Fruit fly (Drosophila melanogaster) whole organism, embryonic: Measurements from ENCODE around the gene siz.

Experiments
- Abd-B ChIP-seq: fragments of 200-800 bp; sonication (Bioruptor generic); optimal IDR thresholded peaks from 2 replicates; lab custom pipeline; 2018; ENCODE audit warnings: missing biosample characterization, mild to moderate bottlenecking, missing genetic modification characterization, moderate library complexity
- CG10267 ChIP-seq: fragments of 200-800 bp; sonication (Bioruptor generic); optimal IDR thresholded peaks from 2 replicates; lab custom pipeline; 2018; ENCODE audit warnings: missing biosample characterization, mild to moderate bottlenecking, missing genetic modification characterization, moderate library complexity
- CG10274 ChIP-seq: fragments of 200-800 bp; sonication (Bioruptor generic); optimal IDR thresholded peaks from 3 replicates; lab custom pipeline; 2017; ENCODE audit warnings: missing biosample characterization, mild to moderate bottlenecking, missing genetic modification characterization
- CG10543 ChIP-seq: fragments of 200-800 bp; sonication (Bioruptor generic); optimal IDR thresholded peaks from 3 replicates; lab custom pipeline; 2017; ENCODE audit warnings: missing biosample characterization, mild to moderate bottlenecking, missing genetic modification characterization, moderate library complexity
- CG11085 ChIP-seq: fragments of 200-800 bp; sonication (Bioruptor generic); IDR thresholded peaks from 2 replicates; pipeline ENCODE4 v1.3.6; 2022; ENCODE audit warnings: missing biosample characterization, missing genetic modification characterization
- CG11247 ChIP-seq: fragments of 200-800 bp; sonication (Bioruptor generic); IDR thresholded peaks from 2 replicates; pipeline ENCODE4 v1.3.6; 2022; ENCODE audit warnings: missing biosample characterization, missing genetic modification characterization
- CG12942 ChIP-seq: fragments of 200-800 bp; sonication (Bioruptor generic); optimal IDR thresholded peaks from 3 replicates; lab custom pipeline; 2016; ENCODE audit warnings: missing biosample characterization, missing genetic modification characterization
- CG13424 ChIP-seq: fragments of 200-800 bp; sonication (Bioruptor generic); optimal IDR thresholded peaks from 2 replicates; lab custom pipeline; 2019; ENCODE audit warnings: missing biosample characterization, mild to moderate bottlenecking, missing genetic modification characterization, moderate library complexity
- CG14710 ChIP-seq: fragments of 200-800 bp; sonication (Bioruptor generic); optimal IDR thresholded peaks from 3 replicates; lab custom pipeline; 2019; ENCODE audit warnings: missing biosample characterization, mild to moderate bottlenecking, missing genetic modification characterization, moderate library complexity
- CG16863 ChIP-seq: fragments of 200-800 bp; sonication (Bioruptor generic); optimal IDR thresholded peaks from 3 replicates; lab custom pipeline; 2016; ENCODE audit warnings: missing biosample characterization, missing genetic modification characterization
- CG18619 ChIP-seq: fragments of 200-800 bp; sonication (Bioruptor generic); optimal IDR thresholded peaks from 3 replicates; lab custom pipeline; 2017; ENCODE audit warnings: missing biosample characterization, mild to moderate bottlenecking, missing genetic modification characterization
- CG2129 ChIP-seq: fragments of 200-800 bp; sonication (Bioruptor generic); IDR thresholded peaks from 2 replicates; pipeline ENCODE4 v1.3.6; 2022; ENCODE audit warnings: missing biosample characterization, missing genetic modification characterization; ENCODE audit not compliant: partially characterized antibody
- CG32772 ChIP-seq: fragments of 200-800 bp; sonication (Bioruptor generic); IDR thresholded peaks from 2 replicates; pipeline ENCODE4 v1.3.6; 2022; ENCODE audit warnings: missing biosample characterization, missing genetic modification characterization
- CG3726 ChIP-seq: fragments of 200-800 bp; sonication (Bioruptor generic); IDR thresholded peaks from 3 replicates; pipeline ENCODE4, ENCODE4 v1.3.6; 2022; ENCODE audit warnings: missing biosample characterization, missing genetic modification characterization
- CG4707 ChIP-seq: fragments of 200-800 bp; sonication (Bioruptor generic); optimal IDR thresholded peaks from 2 replicates; lab custom pipeline; 2018; ENCODE audit warnings: missing biosample characterization, mild to moderate bottlenecking, missing genetic modification characterization, moderate library complexity
- CG5180 ChIP-seq: fragments of 200-800 bp; sonication (Bioruptor generic); optimal IDR thresholded peaks from 3 replicates; lab custom pipeline; 2017; ENCODE audit warnings: missing biosample characterization, missing genetic modification characterization, mild to moderate bottlenecking, moderate library complexity, missing genetic modification reagents
- CG6654 ChIP-seq: fragments of 200-800 bp; sonication (Bioruptor generic); optimal IDR thresholded peaks from 2 replicates; lab custom pipeline; 2017; ENCODE audit warnings: missing biosample characterization, mild to moderate bottlenecking, missing genetic modification characterization
- CG7963 ChIP-seq: fragments of 200-800 bp; sonication (Bioruptor generic); IDR thresholded peaks from 3 replicates; pipeline ENCODE4 v1.3.6; 2022; ENCODE audit warnings: missing biosample characterization, missing genetic modification characterization; ENCODE audit not compliant: partially characterized antibody
- CG8388 ChIP-seq: fragments of 200-800 bp; sonication (Bioruptor generic); optimal IDR thresholded peaks from 2 replicates; lab custom pipeline; 2019; ENCODE audit warnings: missing biosample characterization, mild to moderate bottlenecking, missing genetic modification characterization, moderate library complexity
- CG9817 ChIP-seq: fragments of 200-800 bp; sonication (Bioruptor generic); optimal IDR thresholded peaks from 2 replicates; lab custom pipeline; 2018; ENCODE audit warnings: missing biosample characterization, mild to moderate bottlenecking, missing genetic modification characterization, moderate library complexity
- CG9876 ChIP-seq: fragments of 200-800 bp; sonication (Bioruptor generic); optimal IDR thresholded peaks from 2 replicates; lab custom pipeline; 2016; ENCODE audit warnings: missing biosample characterization, missing genetic modification characterization
- D19B ChIP-seq: fragments of 200-800 bp; sonication (Bioruptor generic); optimal IDR thresholded peaks from 2 replicates; lab custom pipeline; 2017; ENCODE audit warnings: missing biosample characterization, mild to moderate bottlenecking, missing genetic modification characterization
- Drgx ChIP-seq: fragments of 200-800 bp; sonication (Bioruptor generic); IDR thresholded peaks from 2 replicates; pipeline ENCODE4 v1.3.6; 2022; ENCODE audit warnings: missing biosample characterization, missing genetic modification characterization
- E2f2 ChIP-seq: fragments of 200-800 bp; sonication (Bioruptor generic); IDR thresholded peaks from 2 replicates; pipeline ENCODE4 v1.3.6; 2022; ENCODE audit warnings: missing biosample characterization, missing genetic modification characterization
- ERR ChIP-seq: fragments of 200-800 bp; sonication (Bioruptor generic); optimal IDR thresholded peaks from 2 replicates; lab custom pipeline; 2016; ENCODE audit warnings: missing biosample characterization, missing genetic modification characterization
- H2.0 ChIP-seq: fragments of 200-800 bp; sonication (Bioruptor generic); IDR thresholded peaks from 2 replicates; pipeline ENCODE4 v1.3.6; 2022; ENCODE audit warnings: missing biosample characterization, missing genetic modification characterization
- Hand ChIP-seq: fragments of 200-800 bp; sonication (Bioruptor generic); optimal IDR thresholded peaks from 2 replicates; lab custom pipeline; 2017; ENCODE audit warnings: mild to moderate bottlenecking, missing biosample characterization, missing genetic modification reagents, missing genetic modification characterization
- HmgD ChIP-seq: fragments of 200-800 bp; sonication (Bioruptor generic); optimal IDR thresholded peaks from 3 replicates; lab custom pipeline; 2016; ENCODE audit warnings: missing biosample characterization, missing genetic modification characterization
- Hr39 ChIP-seq: fragments of >200 bp; optimal IDR thresholded peaks from 2 replicates; lab custom pipeline; 2017
- Lhr ChIP-seq: fragments of 200-800 bp; sonication (Bioruptor generic); optimal IDR thresholded peaks from 3 replicates; lab custom pipeline; 2017; ENCODE audit warnings: mild to moderate bottlenecking, missing biosample characterization, missing genetic modification reagents, missing genetic modification characterization
- Mes4 ChIP-seq: fragments of 200-800 bp; sonication (Bioruptor generic); optimal IDR thresholded peaks from 2 replicates; lab custom pipeline; 2016; ENCODE audit warnings: missing biosample characterization, missing genetic modification characterization
- Rfx ChIP-seq: fragments of 200-800 bp; sonication (Bioruptor generic); IDR thresholded peaks from 2 replicates; pipeline ENCODE4 v1.3.6; 2022; ENCODE audit warnings: missing biosample characterization, missing genetic modification characterization
- Sin3A ChIP-seq: fragments of >200 bp; optimal IDR thresholded peaks from 2 replicates; lab custom pipeline; 2018
- Spps ChIP-seq: fragments of 200-800 bp; sonication (Bioruptor generic); optimal IDR thresholded peaks from 2 replicates; lab custom pipeline; 2018; ENCODE audit warnings: missing biosample characterization, mild to moderate bottlenecking, missing genetic modification characterization
- Tbp ChIP-seq: fragments of >200 bp; optimal IDR thresholded peaks from 2 replicates; lab custom pipeline; 2018; ENCODE audit warnings: missing biosample characterization, missing genetic modification characterization
- bowl ChIP-seq: fragments of 200-800 bp; sonication (Bioruptor generic); IDR thresholded peaks from 2 replicates; pipeline ENCODE4 v1.3.6; 2022; ENCODE audit warnings: missing biosample characterization, missing genetic modification characterization
- crc ChIP-seq: fragments of 200-800 bp; sonication (Bioruptor generic); optimal IDR thresholded peaks from 2 replicates; lab custom pipeline; 2016; ENCODE audit warnings: missing biosample characterization, missing genetic modification characterization
- ewg ChIP-seq: fragments of 200-800 bp; sonication (Bioruptor generic); optimal IDR thresholded peaks from 3 replicates; lab custom pipeline; 2017; ENCODE audit warnings: mild to moderate bottlenecking, missing biosample characterization, missing genetic modification reagents, missing genetic modification characterization
- fd64A ChIP-seq: fragments of 200-800 bp; sonication (Bioruptor generic); optimal IDR thresholded peaks from 3 replicates; lab custom pipeline; 2018; ENCODE audit warnings: missing biosample characterization, mild to moderate bottlenecking, missing genetic modification characterization
- run ChIP-seq: fragments of 200-800 bp; sonication (Bioruptor generic); optimal IDR thresholded peaks from 3 replicates; lab custom pipeline; 2018; ENCODE audit warnings: missing biosample characterization, mild to moderate bottlenecking, missing genetic modification characterization
- scrt ChIP-seq: fragments of 200-800 bp; sonication (Bioruptor generic); optimal IDR thresholded peaks from 2 replicates; lab custom pipeline; 2018; ENCODE audit warnings: missing biosample characterization, mild to moderate bottlenecking, missing genetic modification characterization, moderate library complexity
- sim ChIP-seq: fragments of 200-800 bp; sonication (Bioruptor generic); IDR thresholded peaks from 2 replicates; pipeline ENCODE4 v1.3.6; 2022; ENCODE audit warnings: missing biosample characterization, missing genetic modification characterization
- sisA ChIP-seq: fragments of 200-800 bp; sonication (Bioruptor generic); IDR thresholded peaks from 2 replicates; pipeline ENCODE4 v1.3.6; 2022; ENCODE audit warnings: missing biosample characterization, missing genetic modification characterization
- slbo ChIP-seq: fragments of 200-800 bp; sonication (Bioruptor generic); IDR thresholded peaks from 2 replicates; pipeline ENCODE4 v1.3.6; 2022; ENCODE audit warnings: missing biosample characterization, missing genetic modification characterization
- sqz ChIP-seq: fragments of 200-800 bp; sonication (Bioruptor generic); optimal IDR thresholded peaks from 3 replicates; lab custom pipeline; 2018; ENCODE audit warnings: missing biosample characterization, mild to moderate bottlenecking, missing genetic modification characterization
- tll ChIP-seq, 2 experiments: fragments of 200-800 bp in 1 of 2; fragments of >200 bp in 1 of 2; sonication (Bioruptor generic) in 1 of 2; optimal IDR thresholded peaks; 2 replicates each; lab custom pipeline; 2017 to 2019; ENCODE audit warnings: missing biosample characterization in 2 of 2, missing genetic modification characterization in 2 of 2, mild to moderate bottlenecking in 1 of 2, moderate library complexity in 1 of 2
- usp ChIP-seq: fragments of >200 bp; optimal IDR thresholded peaks from 2 replicates; lab custom pipeline; 2017; ENCODE audit warnings: missing biosample characterization, missing genetic modification characterization
- wdn ChIP-seq: fragments of 200-800 bp; sonication (Bioruptor generic); IDR thresholded peaks from 2 replicates; pipeline ENCODE4 v1.3.6; 2022; ENCODE audit warnings: missing biosample characterization, missing genetic modification characterization
- zf30C ChIP-seq: fragments of 200-800 bp; sonication (Bioruptor generic); optimal IDR thresholded peaks from 3 replicates; lab custom pipeline; 2018; ENCODE audit warnings: missing biosample characterization, mild to moderate bottlenecking, missing genetic modification characterization
- zfh1 ChIP-seq: fragments of 200-800 bp; sonication (Bioruptor generic); IDR thresholded peaks from 3 replicates; pipeline ENCODE4 v1.3.6; 2022; ENCODE audit warnings: missing biosample characterization, missing genetic modification characterization

Gene siz

dm6 chr3L:21034281-21035221, at the start of gene siz (continued):
- TF ChIP-seq sisA (no peak), Sin3A (lab: Kevin White, UChicago) (no peak), CG11247 (GFP tag; lab: Robert Waterston, UW) (no peak), bowl (GFP tag; lab: Robert Waterston, UW) (no peak), CG11085 (no peak), Abd-B (GFP tag; lab: Kevin White, UChicago) (no peak), H2.0 (GFP tag; lab: Robert Waterston, UW) (no peak), sqz (peak; percentile 3), scrt (GFP tag; lab: Kevin White, UChicago) (peak; percentile 63), CG8388 (GFP tag; lab: Kevin White, UChicago) (peak; percentile 20), CG10274 (GFP tag; lab: Kevin White, UChicago) (no peak), CG10267 (tag; lab: Kevin White, UChicago) (peak; percentile 60), CG14710 (tag; lab: Kevin White, UChicago) (peak; percentile 70), wdn (GFP tag; lab: Robert Waterston, UW) (no peak), Hand (GFP tag; lab: Kevin White, UChicago) (no peak), zfh1 (no peak), Drgx (GFP tag; lab: Robert Waterston, UW) (no peak), CG10543 (GFP tag; lab: Kevin White, UChicago) (peak; percentile 35), CG2129 (GFP tag; lab: Robert Waterston, UW) (no peak), Lhr (GFP tag; lab: Kevin White, UChicago) (peak; percentile 94), CG13424 (tag; lab: Kevin White, UChicago) (no peak), run (tag; lab: Kevin White, UChicago) (no peak), Tbp (GFP tag; lab: Kevin White, UChicago) (no peak), CG9817 (tag; lab: Kevin White, UChicago) (no peak), CG18619 (GFP tag; lab: Kevin White, UChicago) (no peak), E2f2 (GFP tag; lab: Robert Waterston, UW) (peak; percentile 77), CG32772 (GFP tag; lab: Robert Waterston, UW) (no peak), D19B (GFP tag; lab: Kevin White, UChicago) (no peak), CG5180 (no peak), CG12942 (GFP tag; lab: Kevin White, UChicago) (no peak), tll (GFP tag; optimal IDR thresholded peaks at IDR 0.05; lab: Kevin White, UChicago) (no peak), CG6654 (GFP tag; lab: Kevin White, UChicago) (no peak), slbo (GFP tag; lab: Robert Waterston, UW) (no peak), fd64A (GFP tag; lab: Kevin White, UChicago) (no peak), ewg (peak; percentile 51), usp (GFP tag; lab: Kevin White, UChicago) (no peak), sim (GFP tag; lab: Robert Waterston, UW) (no peak), Mes4 (GFP tag; lab: Kevin White, UChicago) (peak; percentile 26), CG4707 (GFP tag; lab: Kevin White, UChicago) (no peak), Rfx (no peak), Hr39 (lab: Kevin White, UChicago) (peak; percentile 11), zf30C (GFP tag; lab: Kevin White, UChicago) (no peak), crc (no peak), HmgD (peak; percentile 17), Spps (tag; lab: Kevin White, UChicago) (peak; percentile 22), ERR (GFP tag; lab: Kevin White, UChicago) (no peak), CG16863 (GFP tag; lab: Kevin White, UChicago) (no peak), CG7963 (GFP tag; lab: Robert Waterston, UW) (no peak), CG9876 (GFP tag; lab: Kevin White, UChicago) (no peak), CG3726 (no peak)
